Worm (Caenorhabditis elegans) whole organism, young adult: ENCODE results near the gene C35C5.8.

Source experiments
- atf-7 ChIP-seq: sonication (generic microtip); optimal IDR thresholded peaks from 2 replicates; lab custom pipeline; 2017; ENCODE audit warnings: mild to moderate bottlenecking, missing genetic modification characterization, missing compliant biosample characterization
- let-607 ChIP-seq, 2 experiments: fragments of 200-800 bp in 1 of 2; sonication (Bioruptor generic) in 1 of 2; sonication (generic microtip) in 1 of 2; optimal IDR thresholded peaks; 2 replicates each; lab custom pipeline; 2016 to 2018; ENCODE audit warnings: mild to moderate bottlenecking in 2 of 2, missing compliant biosample characterization in 2 of 2, missing genetic modification characterization in 2 of 2, moderate library complexity in 2 of 2, missing genotype in 1 of 2

DNA sequence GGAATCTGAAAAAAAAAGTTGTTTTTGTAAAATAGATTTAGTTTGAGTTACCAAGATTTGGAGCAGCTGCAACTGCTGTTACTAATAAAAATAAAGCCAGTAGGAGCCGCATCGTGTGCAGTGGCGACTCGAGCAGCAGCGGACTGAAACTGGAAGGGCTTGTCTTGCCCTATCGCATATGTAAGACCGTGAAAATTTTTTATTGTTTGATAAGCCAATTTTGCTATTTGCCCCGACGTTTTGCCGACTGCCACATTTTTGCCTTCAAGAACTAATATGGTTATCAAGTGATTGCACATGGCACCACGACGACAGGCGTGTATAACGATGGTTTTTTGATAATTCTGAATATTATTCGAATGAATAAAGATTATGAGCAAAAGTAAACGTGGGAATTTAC is 33.7 kb upstream of the C35C5.8 start, which contains the start of gene T25C12.3:
- TF ChIP-seq let-607 (tag; optimal IDR thresholded peaks at IDR 0.05; lab: Kevin White, UChicago): no peak
- no peak for TF ChIP-seq atf-7 (tag; lab: Kevin White, UChicago)
